Worm (Caenorhabditis elegans) whole organism, L4 larva: ENCODE results near the gene W02H3.1.

Source experiments
- F10B5.3 ChIP-seq: sonication (generic microtip); optimal IDR thresholded peaks from 2 replicates; lab custom pipeline; 2016; ENCODE audit warnings: mild to moderate bottlenecking, missing genetic modification characterization, missing compliant biosample characterization
- F37D6.2 ChIP-seq: sonication (generic microtip); optimal IDR thresholded peaks from 2 replicates; lab custom pipeline; 2016; ENCODE audit warnings: mild to moderate bottlenecking, missing genetic modification characterization, missing compliant biosample characterization
- F44E2.7 ChIP-seq: fragments of 200-800 bp; sonication (Bioruptor generic); IDR thresholded peaks from 2 replicates; pipeline ENCODE4 v2.1.2; 2022; ENCODE audit warnings: missing genetic modification characterization, missing compliant biosample characterization
- R02D3.7 ChIP-seq: fragments of 150-350 bp; sonication (generic microtip); optimal IDR thresholded peaks from 3 replicates; lab custom pipeline; 2014; ENCODE audit warnings: missing biosample characterization, missing genetic modification characterization
- T26A8.4 ChIP-seq: fragments of 200-800 bp; sonication (Bioruptor generic); IDR thresholded peaks from 2 replicates; pipeline ENCODE4 v1.3.6; 2022; ENCODE audit warnings: missing genetic modification characterization, missing compliant biosample characterization
- Y5F2A.4 ChIP-seq: fragments of 200-800 bp; sonication (Bioruptor generic); optimal IDR thresholded peaks from 2 replicates; lab custom pipeline; 2018; ENCODE audit warnings: mild to moderate bottlenecking, missing genetic modification characterization, missing compliant biosample characterization
- Y75B8A.6 ChIP-seq: fragments of 200-800 bp; sonication (Bioruptor generic); IDR thresholded peaks from 2 replicates; pipeline ENCODE4 v1.3.6; 2022; ENCODE audit warnings: missing genetic modification reagents, missing genetic modification characterization, missing compliant biosample characterization
- ZK337.2 ChIP-seq: fragments of 200-800 bp; sonication (Bioruptor generic); IDR thresholded peaks from 2 replicates; pipeline ENCODE4 v1.3.6; 2022; ENCODE audit warnings: missing genetic modification reagents, missing genetic modification characterization, missing compliant biosample characterization
- ZK546.5 ChIP-seq, 2 experiments: sonication (generic microtip); optimal IDR thresholded peaks; 2 replicates each; lab custom pipeline; 2017; ENCODE audit warnings: missing biosample characterization in 2 of 2, missing genetic modification characterization in 2 of 2
- aly-2 ChIP-seq: sonication (generic microtip); optimal IDR thresholded peaks from 2 replicates; lab custom pipeline; 2018; ENCODE audit warnings: missing biosample characterization, missing genetic modification characterization
- ama-1 ChIP-seq: fragments of 150-350 bp; optimal IDR thresholded peaks from 2 replicates; lab custom pipeline; 2014; ENCODE audit warnings: inconsistent platforms, mixed read lengths
- arid-1 ChIP-seq: fragments of 200-800 bp; sonication (Bioruptor generic); conservative IDR thresholded peaks from 2 replicates; pipeline ENCODE4 v1.3.6; 2022; ENCODE audit warnings: missing genetic modification reagents, missing genetic modification characterization, missing compliant biosample characterization
- ceh-20 ChIP-seq: fragments of 200-800 bp; sonication (Bioruptor generic); IDR thresholded peaks from 2 replicates; pipeline ENCODE4 v1.3.6; 2022; ENCODE audit warnings: missing genetic modification reagents, missing genetic modification characterization, missing compliant biosample characterization
- ceh-62 ChIP-seq: sonication (generic microtip); optimal IDR thresholded peaks from 2 replicates; lab custom pipeline; 2017; ENCODE audit warnings: missing biosample characterization, missing genetic modification characterization
- cey-2 ChIP-seq: sonication (generic microtip); optimal IDR thresholded peaks from 3 replicates; lab custom pipeline; 2017; ENCODE audit warnings: missing genetic modification characterization, mild to moderate bottlenecking, missing compliant biosample characterization, antibody characterized with exemption, borderline replicate concordance; ENCODE audit not compliant: insufficient read depth
- ctbp-1 ChIP-seq: fragments of 200-800 bp; sonication (Bioruptor generic); IDR thresholded peaks from 2 replicates; pipeline ENCODE4 v1.3.6; 2022; ENCODE audit warnings: missing genetic modification reagents, missing genetic modification characterization, missing compliant biosample characterization
- daf-12 ChIP-seq: fragments of 150-350 bp; optimal IDR thresholded peaks from 2 replicates; lab custom pipeline; 2014; ENCODE audit warnings: missing biosample characterization, missing genetic modification reagents, missing genetic modification characterization
- dmd-8 ChIP-seq: fragments of 200-800 bp; sonication (Bioruptor generic); IDR thresholded peaks from 2 replicates; pipeline ENCODE4 v1.3.6; 2022; ENCODE audit warnings: missing genetic modification characterization, missing compliant biosample characterization
- dmd-9 ChIP-seq: fragments of 200-800 bp; sonication (Bioruptor generic); IDR thresholded peaks from 2 replicates; pipeline ENCODE4 v1.3.6; 2022; ENCODE audit warnings: missing genetic modification reagents, missing genetic modification characterization, missing compliant biosample characterization
- dpl-1 ChIP-seq: fragments of 150-350 bp; optimal IDR thresholded peaks from 2 replicates; lab custom pipeline; 2014; ENCODE audit warnings: missing biosample characterization, missing genetic modification reagents, missing genetic modification characterization
- dve-1 ChIP-seq: sonication (generic microtip); optimal IDR thresholded peaks from 2 replicates; lab custom pipeline; 2017; ENCODE audit warnings: antibody characterized with exemption, mild to moderate bottlenecking, missing genetic modification characterization, missing compliant biosample characterization; ENCODE audit not compliant: insufficient read depth
- fkh-10 ChIP-seq: fragments of 150-350 bp; optimal IDR thresholded peaks from 2 replicates; lab custom pipeline; 2014; ENCODE audit warnings: missing biosample characterization, missing genetic modification reagents, missing genetic modification characterization
- hif-1 ChIP-seq, 2 experiments: sonication (generic microtip); optimal IDR thresholded peaks; 2 replicates each; lab custom pipeline; 2016 to 2017; ENCODE audit warnings: missing compliant biosample characterization in 2 of 2, missing genetic modification characterization in 2 of 2, missing genetic modification reagents in 2 of 2, missing genotype in 2 of 2, mild to moderate bottlenecking in 1 of 2
- hmg-1.1 ChIP-seq: fragments of 200-800 bp; sonication (Bioruptor generic); IDR thresholded peaks from 2 replicates; pipeline ENCODE4 v1.3.6; 2022; ENCODE audit warnings: missing genetic modification reagents, missing genetic modification characterization, missing compliant biosample characterization
- lin-1 ChIP-seq: fragments of 200-800 bp; sonication (Bioruptor generic); IDR thresholded peaks from 2 replicates; pipeline ENCODE4 v1.3.6; 2022; ENCODE audit warnings: missing genetic modification reagents, missing genetic modification characterization, missing compliant biosample characterization
- lin-13 ChIP-seq: fragments of 150-350 bp; optimal IDR thresholded peaks from 2 replicates; lab custom pipeline; 2014; ENCODE audit warnings: missing biosample characterization, missing genetic modification reagents, missing genetic modification characterization
- lin-39 ChIP-seq: fragments of 150-350 bp; optimal IDR thresholded peaks from 2 replicates; lab custom pipeline; 2014; ENCODE audit warnings: missing biosample characterization, missing genetic modification reagents, missing genetic modification characterization
- madf-5 ChIP-seq, 2 experiments: fragments of 200-800 bp; sonication (Bioruptor generic); IDR thresholded peaks; 2 replicates each; pipeline ENCODE4 v1.3.6; 2022; ENCODE audit warnings: missing compliant biosample characterization in 2 of 2, missing genetic modification characterization in 2 of 2
- madf-9 ChIP-seq: fragments of 200-800 bp; sonication (Bioruptor generic); conservative IDR thresholded peaks from 2 replicates; pipeline ENCODE4 v1.3.6; 2022; ENCODE audit warnings: missing genetic modification reagents, missing genetic modification characterization, missing compliant biosample characterization
- mdl-1 ChIP-seq, 2 experiments: fragments of 150-350 bp in 1 of 2; sonication (generic microtip) in 1 of 2; optimal IDR thresholded peaks; 2 replicates each; lab custom pipeline; 2014 to 2017; ENCODE audit warnings: missing biosample characterization in 2 of 2, missing genetic modification characterization in 2 of 2
- mxl-3 ChIP-seq: fragments of 200-800 bp; sonication (Bioruptor generic); optimal IDR thresholded peaks from 2 replicates; lab custom pipeline; 2018; ENCODE audit warnings: mild to moderate bottlenecking, missing genetic modification characterization, missing compliant biosample characterization
- nhr-10 ChIP-seq: fragments of 150-350 bp; optimal IDR thresholded peaks from 2 replicates; lab custom pipeline; 2014; ENCODE audit warnings: missing biosample characterization, missing genetic modification characterization
- nhr-102 ChIP-seq: sonication (generic microtip); optimal IDR thresholded peaks from 2 replicates; lab custom pipeline; 2016; ENCODE audit warnings: mild to moderate bottlenecking, missing genetic modification characterization, moderate library complexity, missing compliant biosample characterization
- nhr-28 ChIP-seq: fragments of 150-350 bp; optimal IDR thresholded peaks from 2 replicates; lab custom pipeline; 2014; ENCODE audit warnings: missing biosample characterization, missing genetic modification characterization
- nhr-41 ChIP-seq: fragments of 200-800 bp; sonication (Bioruptor generic); IDR thresholded peaks from 2 replicates; pipeline ENCODE4 v1.3.6; 2022; ENCODE audit warnings: missing genetic modification reagents, missing genetic modification characterization, missing compliant biosample characterization
- nhr-48 ChIP-seq: sonication (generic microtip); optimal IDR thresholded peaks from 2 replicates; lab custom pipeline; 2016; ENCODE audit warnings: mild to moderate bottlenecking, missing genetic modification characterization, missing compliant biosample characterization
- nhr-76 ChIP-seq: fragments of 150-350 bp; optimal IDR thresholded peaks from 2 replicates; lab custom pipeline; 2014; ENCODE audit warnings: missing biosample characterization, missing genetic modification characterization
- nhr-77 ChIP-seq: fragments of 150-350 bp; optimal IDR thresholded peaks from 2 replicates; lab custom pipeline; 2014; ENCODE audit warnings: missing biosample characterization, missing genetic modification characterization
- pha-4 ChIP-seq, 2 experiments: fragments of 150-350 bp in 1 of 2; fragments of 200-800 bp in 1 of 2; sonication (Bioruptor generic) in 1 of 2; IDR thresholded peaks in 1 of 2; optimal IDR thresholded peaks in 1 of 2; 2 replicates each; pipeline versions ENCODE4 v1.3.6 to Lab custom; 2014 to 2022; ENCODE audit warnings: missing genetic modification characterization in 2 of 2, missing genetic modification reagents in 2 of 2, missing biosample characterization in 1 of 2, missing compliant biosample characterization in 1 of 2
- php-3 ChIP-seq: fragments of 200-800 bp; sonication (Bioruptor generic); IDR thresholded peaks from 2 replicates; pipeline ENCODE4 v1.3.6; 2022; ENCODE audit warnings: missing genetic modification reagents, missing genetic modification characterization, missing compliant biosample characterization
- pqm-1 ChIP-seq: sonication (generic microtip); optimal IDR thresholded peaks from 2 replicates; lab custom pipeline; 2017; ENCODE audit warnings: missing biosample characterization, missing genetic modification characterization
- rbr-2 ChIP-seq: sonication (generic microtip); optimal IDR thresholded peaks from 2 replicates; lab custom pipeline; 2016; ENCODE audit warnings: missing genotype, missing genetic modification characterization, missing compliant biosample characterization
- saeg-2 ChIP-seq: fragments of 200-800 bp; sonication (Bioruptor generic); IDR thresholded peaks from 2 replicates; pipeline ENCODE4 v1.3.6; 2022; ENCODE audit warnings: missing genetic modification reagents, missing genetic modification characterization, missing compliant biosample characterization
- snpc-1.2 ChIP-seq: fragments of 200-800 bp; sonication (Bioruptor generic); IDR thresholded peaks from 2 replicates; pipeline ENCODE4 v1.3.6; 2022; ENCODE audit warnings: missing genetic modification reagents, missing genetic modification characterization, missing compliant biosample characterization
- spr-3 ChIP-seq: fragments of 200-800 bp; sonication (Bioruptor generic); optimal IDR thresholded peaks from 2 replicates; lab custom pipeline; 2018; ENCODE audit warnings: mild to moderate bottlenecking, missing genetic modification characterization, missing compliant biosample characterization
- tag-97 ChIP-seq: fragments of 200-800 bp; sonication (Bioruptor generic); IDR thresholded peaks from 2 replicates; pipeline ENCODE4 v1.3.6; 2022; ENCODE audit warnings: missing genetic modification characterization, missing compliant biosample characterization
- unc-130 ChIP-seq: sonication (generic microtip); optimal IDR thresholded peaks from 2 replicates; lab custom pipeline; 2016; ENCODE audit warnings: missing genetic modification reagents, missing genetic modification characterization, missing compliant biosample characterization
- zag-1 ChIP-seq: fragments of 150-350 bp; optimal IDR thresholded peaks from 2 replicates; lab custom pipeline; 2014; ENCODE audit warnings: missing biosample characterization, missing genetic modification characterization
- zfp-2 ChIP-seq: sonication (generic microtip); optimal IDR thresholded peaks from 2 replicates; lab custom pipeline; 2016; ENCODE audit warnings: mild to moderate bottlenecking, missing genetic modification characterization, missing compliant biosample characterization
- zfp-3 ChIP-seq: fragments of 200-800 bp; sonication (Bioruptor generic); conservative IDR thresholded peaks from 2 replicates; pipeline ENCODE4 v1.3.6; 2022; ENCODE audit warnings: missing genetic modification reagents, missing genetic modification characterization, missing compliant biosample characterization
- zip-11 ChIP-seq: fragments of 200-800 bp; sonication (Bioruptor generic); IDR thresholded peaks from 2 replicates; pipeline ENCODE4 v1.3.6; 2022; ENCODE audit warnings: missing genetic modification characterization, missing compliant biosample characterization

The W02H3.1 gene

ce11 chrX:11095480-11095879 is 9.8 kb downstream of the W02H3.1 start (continued):
- TF ChIP-seq R02D3.7 (no peak), hif-1 (tag; optimal IDR thresholded peaks at IDR 0.05; lab: Kevin White, UChicago) (peak; percentile 30 to 65), unc-130 (GFP tag; lab: Kevin White, UChicago) (peak; percentile 29), nhr-41 (GFP tag; lab: Robert Waterston, UW) (peak; percentile 89; the same call in 1 of the 2 replicates), nhr-28 (tag; lab: Kevin White, UChicago) (peak; percentile 45), mxl-3 (GFP tag; lab: Kevin White, UChicago) (peak; percentile 71), dve-1 (peak; percentile 79), dmd-9 (GFP tag; lab: Robert Waterston, UW) (peak; percentile 74; the same call in 1 of the 2 replicates), ctbp-1 (peak; percentile 94), zfp-3 (GFP tag; lab: Robert Waterston, UW) (peak; percentile 73; the same call in 1 of the 2 replicates), spr-3 (GFP tag; lab: Kevin White, UChicago) (no peak), Y5F2A.4 (GFP tag; lab: Kevin White, UChicago) (peak; percentile 64), cey-2 (tag; lab: Kevin White, UChicago) (no peak), nhr-76 (tag; lab: Kevin White, UChicago) (no peak), zip-11 (GFP tag; lab: Robert Waterston, UW) (no peak), ZK546.5 (tag; optimal IDR thresholded peaks at IDR 0.05; lab: Kevin White, UChicago) (no peak), php-3 (peak; percentile 83), ama-1 (lab: Kevin White, UChicago) (no peak), Y75B8A.6 (GFP tag; lab: Robert Waterston, UW) (no peak), lin-13 (GFP tag; lab: Kevin White, UChicago) (peak; percentile 67), tag-97 (0 out of 2 replicates have a peak, but pooled peaks have one; percentile 80), nhr-77 (tag; lab: Kevin White, UChicago) (peak; percentile 27), ceh-20 (GFP tag; lab: Robert Waterston, UW) (peak; percentile 89), hmg-1.1 (GFP tag; lab: Robert Waterston, UW) (peak; percentile 97), dpl-1 (GFP tag; lab: Kevin White, UChicago) (peak; percentile 50), ZK337.2 (GFP tag; lab: Robert Waterston, UW) (peak; percentile 85), lin-1 (peak; percentile 87), pha-4 (GFP tag; IDR thresholded peaks at IDR 0.05; lab: Robert Waterston, UW) (peak; percentile 90), pha-4 (tag; optimal IDR thresholded peaks at IDR 0.05; lab: Kevin White, UChicago) (no peak), aly-2 (tag; lab: Kevin White, UChicago) (no peak), pqm-1 (tag; lab: Kevin White, UChicago) (no peak), ceh-62 (tag; lab: Kevin White, UChicago) (no peak), nhr-48 (peak; percentile 80), zfp-2 (tag; lab: Kevin White, UChicago) (peak; percentile 16), fkh-10 (GFP tag; lab: Kevin White, UChicago) (peak; percentile 4), F37D6.2 (tag; lab: Kevin White, UChicago) (peak; percentile 93), madf-5 (GFP tag; IDR thresholded peaks at IDR 0.05; lab: Robert Waterston, UW) (peak; percentile 44 to 95; a peak in 3 of 4 replicates), madf-9 (GFP tag; lab: Robert Waterston, UW) (peak; percentile 88), T26A8.4 (GFP tag; lab: Robert Waterston, UW) (no peak), daf-12 (no peak), snpc-1.2 (peak; percentile 92), mdl-1 (tag; optimal IDR thresholded peaks at IDR 0.05; lab: Kevin White, UChicago) (peak in 1 of 2 experiments; percentile 82), nhr-102 (tag; lab: Kevin White, UChicago) (peak; percentile 92), F10B5.3 (tag; lab: Kevin White, UChicago) (peak; percentile 78), dmd-8 (GFP tag; lab: Robert Waterston, UW) (peak; percentile 92), rbr-2 (tag; lab: Kevin White, UChicago) (peak; percentile 93), saeg-2 (GFP tag; lab: Robert Waterston, UW) (0 out of 2 replicates have a peak, but pooled peaks have one; percentile 73), zag-1 (no peak), lin-39 (tag; lab: Kevin White, UChicago) (no peak), F44E2.7 (no peak), nhr-10 (no peak), arid-1 (peak; percentile 79)
